Fruit fly (Drosophila melanogaster) whole organism, embryonic: ENCODE data around the gene CG31365.

Experiments used
- Abd-B ChIP-seq: fragments of 200-800 bp; sonication (Bioruptor generic); optimal IDR thresholded peaks from 2 replicates; lab custom pipeline; 2018; ENCODE audit warnings: missing biosample characterization, mild to moderate bottlenecking, missing genetic modification characterization, moderate library complexity
- CG10959 ChIP-seq: fragments of 200-800 bp; sonication (Bioruptor generic); IDR thresholded peaks from 2 replicates; pipeline ENCODE4 v1.3.6; 2022; ENCODE audit warnings: missing biosample characterization, missing genetic modification characterization
- CG11085 ChIP-seq: fragments of 200-800 bp; sonication (Bioruptor generic); IDR thresholded peaks from 2 replicates; pipeline ENCODE4 v1.3.6; 2022; ENCODE audit warnings: missing biosample characterization, missing genetic modification characterization
- CG11723 ChIP-seq: fragments of 200-800 bp; sonication (Bioruptor generic); optimal IDR thresholded peaks from 2 replicates; lab custom pipeline; 2017; ENCODE audit warnings: missing biosample characterization, mild to moderate bottlenecking, missing genetic modification characterization
- CG12071 ChIP-seq: fragments of 200-800 bp; sonication (Bioruptor generic); optimal IDR thresholded peaks from 3 replicates; lab custom pipeline; 2018; ENCODE audit warnings: missing biosample characterization, mild to moderate bottlenecking, missing genetic modification characterization
- CG14441 ChIP-seq: fragments of 200-800 bp; sonication (Bioruptor generic); IDR thresholded peaks from 2 replicates; pipeline ENCODE4 v1.3.6; 2022; ENCODE audit warnings: missing biosample characterization, missing genetic modification characterization
- CG15073 ChIP-seq: fragments of 200-800 bp; sonication (Bioruptor generic); optimal IDR thresholded peaks from 2 replicates; lab custom pipeline; 2016; ENCODE audit warnings: missing biosample characterization, missing genetic modification characterization
- CG15269 ChIP-seq: fragments of 200-800 bp; sonication (Bioruptor generic); optimal IDR thresholded peaks from 2 replicates; lab custom pipeline; 2018; ENCODE audit warnings: missing biosample characterization, mild to moderate bottlenecking, missing genetic modification characterization, moderate library complexity
- CG16813 ChIP-seq: fragments of 200-800 bp; sonication (Bioruptor generic); IDR thresholded peaks from 3 replicates; pipeline ENCODE4 v1.3.6; 2022; ENCODE audit warnings: missing biosample characterization, missing genetic modification characterization; ENCODE audit not compliant: partially characterized antibody
- CG18599 ChIP-seq: fragments of 200-800 bp; sonication (Bioruptor generic); optimal IDR thresholded peaks from 3 replicates; lab custom pipeline; 2017; ENCODE audit warnings: missing biosample characterization, missing genetic modification characterization, mild to moderate bottlenecking, moderate library complexity, missing genetic modification reagents
- CG2120 ChIP-seq: fragments of 200-800 bp; sonication (Bioruptor generic); optimal IDR thresholded peaks from 3 replicates; lab custom pipeline; 2016; ENCODE audit warnings: missing biosample characterization, missing genetic modification characterization
- CG31224 ChIP-seq: fragments of 200-800 bp; sonication (Bioruptor generic); IDR thresholded peaks from 2 replicates; pipeline ENCODE4 v1.3.6; 2022; ENCODE audit warnings: missing biosample characterization, missing genetic modification characterization
- CG4707 ChIP-seq: fragments of 200-800 bp; sonication (Bioruptor generic); optimal IDR thresholded peaks from 2 replicates; lab custom pipeline; 2018; ENCODE audit warnings: missing biosample characterization, mild to moderate bottlenecking, missing genetic modification characterization, moderate library complexity
- CG5245 ChIP-seq: fragments of 200-800 bp; sonication (Bioruptor generic); optimal IDR thresholded peaks from 3 replicates; lab custom pipeline; 2016; ENCODE audit warnings: missing biosample characterization, missing genetic modification characterization
- CG6272 ChIP-seq: fragments of 200-800 bp; sonication (Bioruptor generic); IDR thresholded peaks from 2 replicates; pipeline ENCODE4 v1.3.6; 2022; ENCODE audit warnings: missing biosample characterization, missing genetic modification characterization
- CG7271 ChIP-seq: fragments of 200-800 bp; sonication (Bioruptor generic); optimal IDR thresholded peaks from 2 replicates; lab custom pipeline; 2018; ENCODE audit warnings: missing biosample characterization, mild to moderate bottlenecking, missing genetic modification characterization, moderate library complexity
- CG8290 ChIP-seq, 3 experiments: fragments of 200-800 bp; sonication (Bioruptor generic); optimal IDR thresholded peaks; 2 replicates each; lab custom pipeline; 2016 to 2019; ENCODE audit warnings: missing biosample characterization in 3 of 3, missing genetic modification characterization in 3 of 3, mild to moderate bottlenecking in 2 of 3, moderate library complexity in 1 of 3
- CG8359 ChIP-seq: fragments of 200-800 bp; sonication (Bioruptor generic); optimal IDR thresholded peaks from 2 replicates; lab custom pipeline; 2017; ENCODE audit warnings: missing biosample characterization, mild to moderate bottlenecking, missing genetic modification characterization, borderline replicate concordance
- CG8765 ChIP-seq: fragments of 200-800 bp; sonication (Bioruptor generic); IDR thresholded peaks from 2 replicates; pipeline ENCODE4 v1.3.6; 2022; ENCODE audit warnings: missing biosample characterization, missing genetic modification characterization
- D19B ChIP-seq: fragments of 200-800 bp; sonication (Bioruptor generic); optimal IDR thresholded peaks from 2 replicates; lab custom pipeline; 2017; ENCODE audit warnings: missing biosample characterization, mild to moderate bottlenecking, missing genetic modification characterization
- Dip2 ChIP-seq: fragments of 200-800 bp; sonication (Bioruptor generic); IDR thresholded peaks from 2 replicates; pipeline ENCODE4 v1.3.6; 2022; ENCODE audit warnings: missing biosample characterization, missing genetic modification characterization
- Dip3 ChIP-seq: fragments of 200-800 bp; sonication (Bioruptor generic); optimal IDR thresholded peaks from 3 replicates; lab custom pipeline; 2016; ENCODE audit warnings: missing biosample characterization, missing genetic modification characterization
- ERR ChIP-seq: fragments of 200-800 bp; sonication (Bioruptor generic); optimal IDR thresholded peaks from 2 replicates; lab custom pipeline; 2016; ENCODE audit warnings: missing biosample characterization, missing genetic modification characterization
- Eip74EF ChIP-seq, 2 experiments: fragments of 200-800 bp in 1 of 2; fragments of >200 bp in 1 of 2; sonication (Bioruptor generic) in 1 of 2; optimal IDR thresholded peaks; 2 replicates each; lab custom pipeline; 2017 to 2019; ENCODE audit warnings: missing biosample characterization in 2 of 2, missing genetic modification characterization in 2 of 2, mild to moderate bottlenecking in 1 of 2, moderate library complexity in 1 of 2
- Fer2 ChIP-seq: fragments of 200-800 bp; sonication (Bioruptor generic); optimal IDR thresholded peaks from 2 replicates; lab custom pipeline; 2018; ENCODE audit warnings: missing biosample characterization, mild to moderate bottlenecking, missing genetic modification characterization, moderate library complexity
- Hr39 ChIP-seq: fragments of >200 bp; optimal IDR thresholded peaks from 2 replicates; lab custom pipeline; 2017
- Rfx ChIP-seq: fragments of 200-800 bp; sonication (Bioruptor generic); IDR thresholded peaks from 2 replicates; pipeline ENCODE4 v1.3.6; 2022; ENCODE audit warnings: missing biosample characterization, missing genetic modification characterization
- Rx ChIP-seq: fragments of 200-800 bp; sonication (Bioruptor generic); IDR thresholded peaks from 2 replicates; pipeline ENCODE4 v1.3.6; 2022; ENCODE audit warnings: missing biosample characterization, missing genetic modification characterization
- ac ChIP-seq: fragments of 200-800 bp; sonication (Bioruptor generic); optimal IDR thresholded peaks from 3 replicates; lab custom pipeline; 2017; ENCODE audit warnings: missing biosample characterization, mild to moderate bottlenecking, missing genetic modification characterization
- ap ChIP-seq: fragments of 200-800 bp; sonication (Bioruptor generic); IDR thresholded peaks from 2 replicates; pipeline ENCODE4 v1.3.6; 2022; ENCODE audit warnings: missing biosample characterization, missing genetic modification characterization
- croc ChIP-seq: fragments of 200-800 bp; sonication (Bioruptor generic); conservative IDR thresholded peaks from 3 replicates; pipeline ENCODE4 v1.3.6; 2022; ENCODE audit warnings: missing biosample characterization, missing genetic modification characterization
- emc ChIP-seq: fragments of 200-800 bp; sonication (Bioruptor generic); optimal IDR thresholded peaks from 2 replicates; lab custom pipeline; 2016; ENCODE audit warnings: missing biosample characterization, missing genetic modification characterization
- gfzf ChIP-seq: fragments of 200-800 bp; sonication (Bioruptor generic); optimal IDR thresholded peaks from 2 replicates; lab custom pipeline; 2016; ENCODE audit warnings: missing biosample characterization, mild to moderate bottlenecking, missing genetic modification characterization, moderate library complexity
- klu ChIP-seq: fragments of 200-800 bp; sonication (Bioruptor generic); IDR thresholded peaks from 2 replicates; pipeline ENCODE4 v1.3.6; 2022; ENCODE audit warnings: missing biosample characterization, missing genetic modification characterization
- lab ChIP-seq: fragments of 200-800 bp; sonication (Bioruptor generic); optimal IDR thresholded peaks from 3 replicates; lab custom pipeline; 2017; ENCODE audit warnings: missing biosample characterization, missing genetic modification characterization, mild to moderate bottlenecking, moderate library complexity, missing genetic modification reagents
- pros ChIP-seq: fragments of 200-800 bp; sonication (Bioruptor generic); optimal IDR thresholded peaks from 3 replicates; lab custom pipeline; 2019; ENCODE audit warnings: missing biosample characterization, mild to moderate bottlenecking, missing genetic modification characterization, moderate library complexity
- seq ChIP-seq: fragments of 200-800 bp; sonication (Bioruptor generic); IDR thresholded peaks from 2 replicates; pipeline ENCODE4 v1.3.6; 2022; ENCODE audit warnings: missing biosample characterization, missing genetic modification characterization
- shn ChIP-seq: fragments of 200-800 bp; sonication (Bioruptor generic); optimal IDR thresholded peaks from 3 replicates; lab custom pipeline; 2016; ENCODE audit warnings: missing biosample characterization, missing genetic modification characterization
- trem ChIP-seq: fragments of 200-800 bp; optimal IDR thresholded peaks from 3 replicates; lab custom pipeline; 2019; ENCODE audit warnings: missing biosample characterization, mild to moderate bottlenecking, missing genetic modification characterization, moderate library complexity
- vvl ChIP-seq: fragments of 200-800 bp; sonication (Bioruptor generic); IDR thresholded peaks from 2 replicates; pipeline ENCODE4 v1.3.6; 2022; ENCODE audit warnings: missing biosample characterization, missing genetic modification characterization
- zf30C ChIP-seq: fragments of 200-800 bp; sonication (Bioruptor generic); optimal IDR thresholded peaks from 3 replicates; lab custom pipeline; 2018; ENCODE audit warnings: missing biosample characterization, mild to moderate bottlenecking, missing genetic modification characterization

CG31365 gene

dm6 chr3R:23139634-23140010, 13.4 kb upstream of the CG31365 start (continued):
- TF ChIP-seq zf30C (GFP tag; lab: Kevin White, UChicago) (peak; percentile 24), gfzf (GFP tag; lab: Kevin White, UChicago) (no peak), Rfx (peak; percentile 7; the same call in 1 of the 2 replicates), CG16813 (GFP tag; lab: Robert Waterston, UW) (no peak), ERR (GFP tag; lab: Kevin White, UChicago) (no peak), CG7271 (tag; lab: Kevin White, UChicago) (no peak), trem (tag; lab: Kevin White, UChicago) (no peak), CG6272 (no peak), croc (no peak), CG15269 (tag; lab: Kevin White, UChicago) (no peak), CG8290 (GFP tag; optimal IDR thresholded peaks at IDR 0.05; lab: Kevin White, UChicago) (no peak), CG8290 (tag; optimal IDR thresholded peaks at IDR 0.05; lab: Kevin White, UChicago) (peak in 1 of 2 experiments; percentile 31), Rx (no peak), emc (GFP tag; lab: Kevin White, UChicago) (no peak), CG2120 (GFP tag; lab: Kevin White, UChicago) (peak; percentile 50), lab (GFP tag; lab: Kevin White, UChicago) (peak; percentile 25), CG15073 (GFP tag; lab: Kevin White, UChicago) (no peak), CG11723 (GFP tag; lab: Kevin White, UChicago) (no peak), vvl (GFP tag; lab: Robert Waterston, UW) (0 out of 2 replicates have a peak, but pooled peaks have one; percentile 38), Fer2 (no peak), CG14441 (GFP tag; lab: Robert Waterston, UW) (peak; percentile 58), CG12071 (no peak), CG8359 (GFP tag; lab: Kevin White, UChicago) (no peak), seq (GFP tag; lab: Robert Waterston, UW) (no peak), Hr39 (lab: Kevin White, UChicago) (no peak), CG18599 (GFP tag; lab: Kevin White, UChicago) (peak; percentile 52), CG8765 (no peak), shn (GFP tag; lab: Kevin White, UChicago) (no peak), ap (GFP tag; lab: Robert Waterston, UW) (no peak), D19B (GFP tag; lab: Kevin White, UChicago) (no peak), CG5245 (no peak), ac (no peak), Abd-B (GFP tag; lab: Kevin White, UChicago) (no peak), Dip2 (GFP tag; lab: Robert Waterston, UW) (no peak), CG11085 (GFP tag; lab: Robert Waterston, UW) (no peak), CG10959 (no peak), klu (GFP tag; lab: Robert Waterston, UW) (no peak), Eip74EF (GFP tag; optimal IDR thresholded peaks at IDR 0.05; lab: Kevin White, UChicago) (no peak), Dip3 (GFP tag; lab: Kevin White, UChicago) (no peak), CG31224 (GFP tag; lab: Robert Waterston, UW) (no peak), CG4707 (GFP tag; lab: Kevin White, UChicago) (no peak), pros (GFP tag; lab: Kevin White, UChicago) (no peak)
